Fruit fly (Drosophila melanogaster) whole organism, pupa: ENCODE measurements around the gene CG1024.
A peak's percentile ranks its signal among the peaks of the same experiment; 100 is the strongest.

ENCODE experiments used
- CG12605 ChIP-seq: fragments of 200-800 bp; sonication (Bioruptor generic); IDR thresholded peaks from 2 replicates; pipeline ENCODE4 v1.3.6; 2022; ENCODE audit warnings: missing biosample characterization, missing genetic modification characterization
- CG14655 ChIP-seq: fragments of 200-800 bp; sonication (Bioruptor generic); optimal IDR thresholded peaks from 3 replicates; lab custom pipeline; 2017; ENCODE audit warnings: mild to moderate bottlenecking, missing biosample characterization, missing genetic modification reagents, missing genetic modification characterization
- CG15710 ChIP-seq: fragments of 200-800 bp; sonication (Bioruptor generic); optimal IDR thresholded peaks from 2 replicates; lab custom pipeline; 2018; ENCODE audit warnings: missing biosample characterization, mild to moderate bottlenecking, missing genetic modification characterization, moderate library complexity
- CG17806 ChIP-seq: fragments of 200-800 bp; sonication (Bioruptor generic); optimal IDR thresholded peaks from 2 replicates; lab custom pipeline; 2018; ENCODE audit warnings: missing biosample characterization, mild to moderate bottlenecking, missing genetic modification characterization, moderate library complexity
- CG4496 ChIP-seq: fragments of 200-800 bp; sonication (Bioruptor generic); IDR thresholded peaks from 3 replicates; pipeline ENCODE4 v1.3.6; 2022; ENCODE audit warnings: missing biosample characterization, missing genetic modification characterization
- CG9948 ChIP-seq: fragments of 200-800 bp; sonication (Bioruptor generic); optimal IDR thresholded peaks from 2 replicates; lab custom pipeline; 2018; ENCODE audit warnings: missing biosample characterization, mild to moderate bottlenecking, missing genetic modification characterization, moderate library complexity
- Snoo ChIP-seq: fragments of 200-800 bp; sonication (Bioruptor generic); optimal IDR thresholded peaks from 3 replicates; lab custom pipeline; 2017; ENCODE audit warnings: missing biosample characterization, mild to moderate bottlenecking, missing genetic modification characterization, inconsistent platforms
- gl ChIP-seq: fragments of 200-800 bp; sonication (Bioruptor generic); optimal IDR thresholded peaks from 2 replicates; lab custom pipeline; 2018; ENCODE audit warnings: missing biosample characterization, mild to moderate bottlenecking, missing genetic modification characterization
- rn ChIP-seq: fragments of 200-800 bp; sonication (Bioruptor generic); IDR thresholded peaks from 2 replicates; pipeline ENCODE4 v1.3.6; 2022; ENCODE audit warnings: missing biosample characterization, missing genetic modification characterization

DNA sequence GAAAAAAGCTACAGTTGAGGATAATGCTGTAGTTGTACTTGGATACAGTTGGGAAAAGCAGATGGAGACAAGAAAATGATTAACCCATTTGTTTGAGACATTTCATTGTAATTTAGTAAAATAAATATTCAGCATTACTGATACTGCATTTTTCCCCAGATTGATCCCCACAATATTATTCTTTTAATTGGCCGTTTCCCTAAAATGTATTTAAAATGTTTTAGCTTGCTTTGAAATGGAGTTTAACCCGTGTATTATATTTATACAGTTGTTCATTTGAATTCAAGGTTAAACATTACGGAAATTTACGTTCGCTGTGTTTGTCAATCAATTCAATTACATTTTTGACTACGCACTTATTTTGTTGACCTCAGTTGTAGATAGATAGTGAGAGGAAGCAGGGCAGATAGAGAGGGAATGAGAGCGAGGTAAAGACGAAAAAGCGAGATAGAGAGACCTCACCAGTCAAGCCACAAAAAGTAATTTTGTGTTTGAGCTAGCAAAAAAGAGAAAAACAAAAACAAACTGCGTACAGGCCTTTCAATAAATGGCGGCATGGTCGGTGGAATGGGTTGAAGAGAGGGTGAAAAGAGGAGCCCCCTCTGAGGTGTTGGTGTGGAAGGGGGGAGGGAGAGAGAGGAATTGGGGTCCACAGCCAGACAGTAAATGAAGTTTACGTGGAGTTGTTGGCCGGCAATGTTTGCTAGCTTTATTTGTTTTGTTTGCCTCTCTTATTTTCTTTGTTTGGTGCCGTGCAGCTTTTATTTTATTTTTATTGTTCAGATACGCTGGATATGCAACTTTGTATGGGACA is 30.5 kb upstream of the CG1024 start:
- TF ChIP-seq CG4496 (GFP tag; lab: Robert Waterston, UW) (peak; percentile 65), CG12605 (GFP tag; lab: Robert Waterston, UW) (peak; percentile 79), CG9948 (tag; lab: Kevin White, UChicago) (peak; percentile 85), Snoo (tag; lab: Kevin White, UChicago) (peak; percentile 71), rn (peak; percentile 4; the same call in 1 of the 2 replicates), CG17806 (tag; lab: Kevin White, UChicago) (peak; percentile 76), CG15710 (tag; lab: Kevin White, UChicago) (peak; percentile 75), CG14655 (GFP tag; lab: Kevin White, UChicago) (peak; percentile 91), gl (peak; percentile 90)
